Fruit fly (Drosophila melanogaster): Measurements from ENCODE around the gene CG7857.

The CG7857 gene

dm6 chr3L:15537916-15538581 lies 33.4 kb upstream of the CG7857 start:
- no peak for TF ChIP-seq CrebA (GFP tag; optimal IDR thresholded peaks at IDR 0.05; ENCODE audit: borderline replicate concordance)
- TF ChIP-seq woc (GFP tag; optimal IDR thresholded peaks at IDR 0.05): no peak
- TF ChIP-seq h (GFP tag; optimal IDR thresholded peaks at IDR 0.05): peak; percentile 68
- no peak for TF ChIP-seq Mio (GFP tag; optimal IDR thresholded peaks at IDR 0.05)
- TF ChIP-seq dmrt93B (GFP tag; optimal IDR thresholded peaks at IDR 0.05): no peak
- peak; percentile 36 for TF ChIP-seq brk (GFP tag; optimal IDR thresholded peaks at IDR 0.05)
- peak; percentile 10 for TF ChIP-seq sv (GFP tag; optimal IDR thresholded peaks at IDR 0.05)
- peak; percentile 24 for TF ChIP-seq Sp1 (GFP tag; optimal IDR thresholded peaks at IDR 0.05)
- TF ChIP-seq dsf (GFP tag; optimal IDR thresholded peaks at IDR 0.05; ENCODE audit: borderline replicate concordance): no peak
- no peak for TF ChIP-seq dl (GFP tag; optimal IDR thresholded peaks at IDR 0.05; ENCODE audit: insufficient read depth in 1 of 2, partially characterized antibody in 2 of 2)
- peak in 1 of 2 experiments; percentile 56 for TF ChIP-seq foxo (GFP tag; optimal IDR thresholded peaks at IDR 0.05)
- no peak for TF ChIP-seq jim (GFP tag; optimal IDR thresholded peaks at IDR 0.05)
- peak; percentile 44 for TF ChIP-seq psq (GFP tag; optimal IDR thresholded peaks at IDR 0.05)
- peak; percentile 53 for TF ChIP-seq rgr (GFP tag; optimal IDR thresholded peaks at IDR 0.05)
- TF ChIP-seq N (GFP tag; optimal IDR thresholded peaks at IDR 0.05): no peak
- TF ChIP-seq Myc (optimal IDR thresholded peaks at IDR 0.05): no peak
- no peak for TF ChIP-seq Jra (GFP tag; optimal IDR thresholded peaks at IDR 0.05)
- no peak for TF ChIP-seq GATAd (GFP tag; optimal IDR thresholded peaks at IDR 0.05)
- peak; percentile 14 for TF ChIP-seq Hnf4 (GFP tag; optimal IDR thresholded peaks at IDR 0.05)
- TF ChIP-seq Rel (GFP tag; optimal IDR thresholded peaks at IDR 0.05): no peak
- peak; percentile 25 for TF ChIP-seq Rel (tag; optimal IDR thresholded peaks at IDR 0.05)
- TF ChIP-seq pan (optimal IDR thresholded peaks at IDR 0.05): no peak
- TF ChIP-seq sage (GFP tag; optimal IDR thresholded peaks at IDR 0.05): no peak
- peak; percentile 46 for TF ChIP-seq OdsH (GFP tag; optimal IDR thresholded peaks at IDR 0.05)
- peak; percentile 66 for TF ChIP-seq fru (GFP tag; optimal IDR thresholded peaks at IDR 0.05)
- peak; percentile 53 for TF ChIP-seq ey (GFP tag; optimal IDR thresholded peaks at IDR 0.05)
- no peak for TF ChIP-seq CG9705 (GFP tag; optimal IDR thresholded peaks at IDR 0.05)
- no peak for TF ChIP-seq Hr83 (GFP tag; optimal IDR thresholded peaks at IDR 0.05; ENCODE audit: poor library complexity, severe bottlenecking)
- TF ChIP-seq usp (GFP tag; optimal IDR thresholded peaks at IDR 0.05): no peak
- peak; percentile 24 for TF ChIP-seq br (GFP tag; optimal IDR thresholded peaks at IDR 0.05)
- TF ChIP-seq Vsx2 (GFP tag; optimal IDR thresholded peaks at IDR 0.05; ENCODE audit: partially characterized antibody): no peak
- no peak for TF ChIP-seq Dif (GFP tag; optimal IDR thresholded peaks at IDR 0.05; ENCODE audit: partially characterized antibody)
- no peak for TF ChIP-seq Abd-B (GFP tag; optimal IDR thresholded peaks at IDR 0.05)
- no peak for TF ChIP-seq lola (GFP tag; optimal IDR thresholded peaks at IDR 0.05)

DNA sequence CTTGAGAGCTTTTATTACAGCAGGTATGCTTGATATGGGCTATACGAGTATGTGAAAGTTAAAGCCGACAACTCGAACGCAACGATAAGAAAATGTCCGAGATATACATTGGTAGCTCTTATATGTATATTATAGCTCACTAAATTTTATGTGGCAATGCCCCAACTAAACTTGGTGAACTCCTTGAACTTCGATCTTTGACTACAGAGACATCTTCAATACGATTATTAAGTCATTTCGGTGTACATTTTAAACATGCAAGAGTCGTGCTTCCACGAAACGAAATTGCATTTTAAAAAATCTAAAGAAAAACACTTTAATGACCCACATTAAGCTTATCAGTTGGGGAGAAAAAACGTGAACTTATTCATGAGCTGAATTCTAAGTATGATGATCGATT lies 31.9 kb upstream of the CG7857 start:
- TF ChIP-seq GATAd (GFP tag; optimal IDR thresholded peaks at IDR 0.05) (no peak), Vsx2 (GFP tag; optimal IDR thresholded peaks at IDR 0.05; ENCODE audit: partially characterized antibody) (no peak), dsf (GFP tag; optimal IDR thresholded peaks at IDR 0.05; ENCODE audit: borderline replicate concordance) (no peak), CG9705 (GFP tag; optimal IDR thresholded peaks at IDR 0.05) (no peak), Dif (GFP tag; optimal IDR thresholded peaks at IDR 0.05; ENCODE audit: partially characterized antibody) (no peak), br (GFP tag; optimal IDR thresholded peaks at IDR 0.05) (no peak), h (GFP tag; optimal IDR thresholded peaks at IDR 0.05) (no peak), usp (GFP tag; optimal IDR thresholded peaks at IDR 0.05) (no peak), OdsH (GFP tag; optimal IDR thresholded peaks at IDR 0.05) (no peak), Hr78 (GFP tag; optimal IDR thresholded peaks at IDR 0.05) (no peak), tai (GFP tag; optimal IDR thresholded peaks at IDR 0.05) (no peak), dl (GFP tag; optimal IDR thresholded peaks at IDR 0.05; ENCODE audit: insufficient read depth in 1 of 2, partially characterized antibody in 2 of 2) (no peak), Dfd (GFP tag; optimal IDR thresholded peaks at IDR 0.05) (no peak), HLH106 (tag; optimal IDR thresholded peaks at IDR 0.05) (no peak), Jra (GFP tag; optimal IDR thresholded peaks at IDR 0.05) (no peak)

Measured in whole organism, wandering third instar larva.